Worm (Caenorhabditis elegans) whole organism, late embryonic: ENCODE measurements around the gene C16C10.13.

ENCODE experiments used
- C08G9.2 ChIP-seq: sonication (generic microtip); optimal IDR thresholded peaks from 2 replicates; lab custom pipeline; 2016; ENCODE audit warnings: mild to moderate bottlenecking, missing genetic modification characterization, moderate library complexity, missing compliant biosample characterization
- K02D7.2 ChIP-seq: sonication (generic microtip); optimal IDR thresholded peaks from 2 replicates; lab custom pipeline; 2017; ENCODE audit warnings: mild to moderate bottlenecking, missing genetic modification characterization, missing compliant biosample characterization
- T23F11.4 ChIP-seq: fragments of 200-800 bp; sonication (Bioruptor generic); optimal IDR thresholded peaks from 2 replicates; lab custom pipeline; 2018; ENCODE audit warnings: mild to moderate bottlenecking, missing genetic modification characterization, missing compliant biosample characterization
- ahr-1 ChIP-seq: sonication (generic microtip); optimal IDR thresholded peaks from 2 replicates; lab custom pipeline; 2016; ENCODE audit warnings: missing genetic modification characterization, missing compliant biosample characterization
- ama-1 ChIP-seq: fragments of 150-350 bp; optimal IDR thresholded peaks from 2 replicates; lab custom pipeline; 2014
- ceh-14 ChIP-seq: sonication (generic microtip); optimal IDR thresholded peaks from 2 replicates; lab custom pipeline; 2016; ENCODE audit warnings: missing genotype, missing genetic modification characterization, missing compliant biosample characterization
- ceh-18 ChIP-seq: sonication (generic microtip); optimal IDR thresholded peaks from 2 replicates; lab custom pipeline; 2016; ENCODE audit warnings: missing genetic modification characterization, missing compliant biosample characterization
- ceh-19 ChIP-seq: fragments of 200-800 bp; sonication (Bioruptor generic); optimal IDR thresholded peaks from 2 replicates; lab custom pipeline; 2018; ENCODE audit warnings: mild to moderate bottlenecking, missing genetic modification characterization, missing compliant biosample characterization
- ceh-2 ChIP-seq: sonication (generic microtip); optimal IDR thresholded peaks from 2 replicates; lab custom pipeline; 2016; ENCODE audit warnings: missing genotype, missing genetic modification characterization, missing compliant biosample characterization
- ceh-22 ChIP-seq: sonication (generic microtip); optimal IDR thresholded peaks from 2 replicates; lab custom pipeline; 2017; ENCODE audit warnings: missing biosample characterization, missing genetic modification characterization
- ceh-24 ChIP-seq: sonication (generic microtip); optimal IDR thresholded peaks from 2 replicates; lab custom pipeline; 2016; ENCODE audit warnings: mild to moderate bottlenecking, missing genetic modification characterization, missing compliant biosample characterization
- ceh-30 ChIP-seq: fragments of 150-350 bp; optimal IDR thresholded peaks from 2 replicates; lab custom pipeline; 2014; ENCODE audit warnings: missing biosample characterization, missing genetic modification characterization
- ceh-31 ChIP-seq: sonication (generic microtip); optimal IDR thresholded peaks from 2 replicates; lab custom pipeline; 2016; ENCODE audit warnings: missing genetic modification characterization, missing compliant biosample characterization
- ceh-34 ChIP-seq: sonication (generic microtip); optimal IDR thresholded peaks from 2 replicates; lab custom pipeline; 2016; ENCODE audit warnings: mild to moderate bottlenecking, missing genetic modification characterization, missing compliant biosample characterization
- ceh-48 ChIP-seq: sonication (generic microtip); optimal IDR thresholded peaks from 2 replicates; lab custom pipeline; 2016; ENCODE audit warnings: missing genetic modification characterization, inconsistent platforms, missing compliant biosample characterization
- ceh-6 ChIP-seq: fragments of 200-800 bp; sonication (Bioruptor generic); optimal IDR thresholded peaks from 2 replicates; lab custom pipeline; 2018; ENCODE audit warnings: mild to moderate bottlenecking, missing genetic modification characterization, missing compliant biosample characterization
- che-1 ChIP-seq: sonication (generic microtip); optimal IDR thresholded peaks from 2 replicates; lab custom pipeline; 2016; ENCODE audit warnings: mild to moderate bottlenecking, missing genetic modification characterization, missing compliant biosample characterization
- dmd-4 ChIP-seq: sonication (generic microtip); optimal IDR thresholded peaks from 2 replicates; lab custom pipeline; 2016; ENCODE audit warnings: borderline replicate concordance, missing genetic modification characterization, missing compliant biosample characterization
- dve-1 ChIP-seq: sonication (generic microtip); optimal IDR thresholded peaks from 2 replicates; lab custom pipeline; 2017; ENCODE audit warnings: antibody characterized with exemption, mild to moderate bottlenecking, missing genetic modification characterization, missing compliant biosample characterization
- elt-2 ChIP-seq: sonication (generic microtip); optimal IDR thresholded peaks from 2 replicates; lab custom pipeline; 2016; ENCODE audit warnings: missing genetic modification reagents, missing genetic modification characterization, missing compliant biosample characterization
- elt-4 ChIP-seq: sonication (generic microtip); optimal IDR thresholded peaks from 2 replicates; lab custom pipeline; 2016; ENCODE audit warnings: missing genetic modification characterization, missing compliant biosample characterization
- ets-4 ChIP-seq: sonication (generic microtip); optimal IDR thresholded peaks from 2 replicates; lab custom pipeline; 2016; ENCODE audit warnings: missing genetic modification characterization, missing compliant biosample characterization
- eyg-1 ChIP-seq: sonication (generic microtip); optimal IDR thresholded peaks from 2 replicates; lab custom pipeline; 2016; ENCODE audit warnings: missing genotype, missing genetic modification characterization, missing compliant biosample characterization
- fax-1 ChIP-seq: sonication (generic microtip); optimal IDR thresholded peaks from 2 replicates; lab custom pipeline; 2016; ENCODE audit warnings: missing genotype, missing genetic modification characterization, missing compliant biosample characterization
- fkh-10 ChIP-seq: fragments of 150-350 bp; optimal IDR thresholded peaks from 2 replicates; lab custom pipeline; 2014; ENCODE audit warnings: missing biosample characterization, missing genetic modification reagents, missing genetic modification characterization
- fkh-6 ChIP-seq: sonication (generic microtip); optimal IDR thresholded peaks from 2 replicates; lab custom pipeline; 2016; ENCODE audit warnings: missing genetic modification characterization, missing compliant biosample characterization
- gmeb-2 ChIP-seq: sonication (generic microtip); optimal IDR thresholded peaks from 2 replicates; lab custom pipeline; 2016; ENCODE audit warnings: missing genetic modification characterization, inconsistent platforms, missing compliant biosample characterization
- hlh-15 ChIP-seq: sonication (generic microtip); optimal IDR thresholded peaks from 2 replicates; lab custom pipeline; 2016; ENCODE audit warnings: missing genetic modification characterization, missing compliant biosample characterization
- hlh-30 ChIP-seq: sonication (generic microtip); optimal IDR thresholded peaks from 2 replicates; lab custom pipeline; 2017; ENCODE audit warnings: antibody characterized with exemption, missing genetic modification characterization, missing compliant biosample characterization; ENCODE audit not compliant: insufficient read depth
- hlh-6 ChIP-seq: sonication (generic microtip); optimal IDR thresholded peaks from 2 replicates; lab custom pipeline; 2016; ENCODE audit warnings: missing genotype, missing genetic modification characterization, missing compliant biosample characterization
- hlh-8 ChIP-seq: sonication (generic microtip); optimal IDR thresholded peaks from 2 replicates; lab custom pipeline; 2016; ENCODE audit warnings: missing genotype, missing genetic modification characterization, missing compliant biosample characterization
- lim-6 ChIP-seq: sonication (generic microtip); optimal IDR thresholded peaks from 2 replicates; lab custom pipeline; 2016; ENCODE audit warnings: missing genetic modification characterization, missing compliant biosample characterization
- mec-3 ChIP-seq: sonication (generic microtip); optimal IDR thresholded peaks from 2 replicates; lab custom pipeline; 2016; ENCODE audit warnings: borderline replicate concordance, missing genetic modification characterization, missing compliant biosample characterization
- nhr-11 ChIP-seq: fragments of 150-350 bp; optimal IDR thresholded peaks from 2 replicates; lab custom pipeline; 2014; ENCODE audit warnings: missing biosample characterization, missing genetic modification characterization
- npax-4 ChIP-seq: sonication (generic microtip); optimal IDR thresholded peaks from 2 replicates; lab custom pipeline; 2016; ENCODE audit warnings: missing genetic modification characterization, missing compliant biosample characterization
- odd-2 ChIP-seq: sonication (generic microtip); optimal IDR thresholded peaks from 2 replicates; lab custom pipeline; 2017; ENCODE audit warnings: antibody characterized with exemption, mild to moderate bottlenecking, missing genetic modification characterization, missing compliant biosample characterization
- pag-3 ChIP-seq: sonication (generic microtip); optimal IDR thresholded peaks from 2 replicates; lab custom pipeline; 2016; ENCODE audit warnings: missing compliant biosample characterization, missing genetic modification characterization, borderline replicate concordance
- pat-9 ChIP-seq: fragments of 200-800 bp; sonication (Bioruptor generic); optimal IDR thresholded peaks from 2 replicates; lab custom pipeline; 2018; ENCODE audit warnings: mild to moderate bottlenecking, missing genetic modification characterization, moderate library complexity, missing compliant biosample characterization
- pax-1 ChIP-seq: fragments of 150-350 bp; optimal IDR thresholded peaks from 2 replicates; lab custom pipeline; 2014; ENCODE audit warnings: missing biosample characterization, missing genetic modification characterization
- pha-4 ChIP-seq: fragments of 150-350 bp; optimal IDR thresholded peaks from 2 replicates; lab custom pipeline; 2018; ENCODE audit warnings: missing biosample characterization, missing genetic modification reagents, missing genetic modification characterization
- pqm-1 ChIP-seq: sonication (generic microtip); optimal IDR thresholded peaks from 2 replicates; lab custom pipeline; 2016; ENCODE audit warnings: missing genetic modification characterization, missing compliant biosample characterization
- pros-1 ChIP-seq: fragments of 150-350 bp; optimal IDR thresholded peaks from 2 replicates; lab custom pipeline; 2014; ENCODE audit warnings: missing biosample characterization, missing genetic modification reagents, missing genetic modification characterization
- ref-2 ChIP-seq: sonication (generic microtip); optimal IDR thresholded peaks from 2 replicates; lab custom pipeline; 2016; ENCODE audit warnings: missing genetic modification characterization, missing compliant biosample characterization
- rnt-1 ChIP-seq: sonication (generic microtip); optimal IDR thresholded peaks from 2 replicates; lab custom pipeline; 2016; ENCODE audit warnings: missing genetic modification characterization, missing compliant biosample characterization
- sdc-2 ChIP-seq: sonication (generic microtip); optimal IDR thresholded peaks from 2 replicates; lab custom pipeline; 2016; ENCODE audit warnings: missing genotype, missing genetic modification characterization, missing compliant biosample characterization
- sox-4 ChIP-seq: sonication (generic microtip); optimal IDR thresholded peaks from 2 replicates; lab custom pipeline; 2017; ENCODE audit warnings: mild to moderate bottlenecking, missing genetic modification characterization, inconsistent platforms, missing compliant biosample characterization
- syd-9 ChIP-seq: sonication (generic microtip); optimal IDR thresholded peaks from 2 replicates; lab custom pipeline; 2016; ENCODE audit warnings: mild to moderate bottlenecking, missing genetic modification characterization, moderate library complexity, missing compliant biosample characterization
- tbx-2 ChIP-seq: sonication (generic microtip); optimal IDR thresholded peaks from 2 replicates; lab custom pipeline; 2016; ENCODE audit warnings: missing genetic modification characterization, missing compliant biosample characterization
- ttx-3 ChIP-seq: sonication (generic microtip); optimal IDR thresholded peaks from 2 replicates; lab custom pipeline; 2016; ENCODE audit warnings: missing genetic modification reagents, missing genetic modification characterization, missing compliant biosample characterization
- unc-86 ChIP-seq: sonication (generic microtip); optimal IDR thresholded peaks from 2 replicates; lab custom pipeline; 2016; ENCODE audit warnings: missing genetic modification characterization, missing compliant biosample characterization
- zip-5 ChIP-seq: sonication (generic microtip); optimal IDR thresholded peaks from 2 replicates; lab custom pipeline; 2016; ENCODE audit warnings: missing genetic modification characterization, missing compliant biosample characterization
- ztf-16 ChIP-seq: sonication (generic microtip); optimal IDR thresholded peaks from 2 replicates; lab custom pipeline; 2017; ENCODE audit warnings: missing genetic modification characterization, missing compliant biosample characterization

The C16C10.13 gene

DNA sequence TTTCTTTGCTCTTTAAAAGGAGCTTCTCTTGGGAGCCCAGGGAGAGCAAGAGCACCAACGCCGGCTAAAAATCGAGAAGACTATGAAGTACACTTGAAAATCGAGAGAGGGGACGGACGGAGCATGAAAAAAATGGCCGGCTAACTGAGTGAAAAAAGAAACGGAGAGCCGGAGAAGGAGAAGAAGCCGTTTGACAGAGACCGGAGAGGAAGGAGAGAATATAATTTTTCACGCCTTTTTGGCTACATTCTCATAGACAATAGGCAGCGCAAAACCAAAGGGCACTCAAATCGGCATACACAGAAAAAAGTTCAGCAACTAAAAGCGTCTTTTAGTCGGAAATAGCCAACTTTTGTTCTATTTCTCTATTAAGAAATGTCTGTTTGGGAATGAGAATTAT, 45.3 kb downstream of the C16C10.13 start:
- TF ChIP-seq unc-86 = no peak
- no peak for TF ChIP-seq ceh-31 (tag; lab: Kevin White, UChicago)
- TF ChIP-seq sox-4 (tag; lab: Kevin White, UChicago) = no peak
- TF ChIP-seq fkh-6 (tag; lab: Kevin White, UChicago) = no peak
- TF ChIP-seq syd-9 (tag; lab: Kevin White, UChicago) = no peak
- no peak for TF ChIP-seq ceh-14
- no peak for TF ChIP-seq che-1
- no peak for TF ChIP-seq elt-2 (tag; lab: Kevin White, UChicago)
- no peak for TF ChIP-seq ceh-24
- no peak for TF ChIP-seq hlh-8 (tag; lab: Kevin White, UChicago)
- TF ChIP-seq ceh-2 (tag; lab: Kevin White, UChicago) = no peak
- no peak for TF ChIP-seq gmeb-2 (tag; lab: Kevin White, UChicago)

DNA sequence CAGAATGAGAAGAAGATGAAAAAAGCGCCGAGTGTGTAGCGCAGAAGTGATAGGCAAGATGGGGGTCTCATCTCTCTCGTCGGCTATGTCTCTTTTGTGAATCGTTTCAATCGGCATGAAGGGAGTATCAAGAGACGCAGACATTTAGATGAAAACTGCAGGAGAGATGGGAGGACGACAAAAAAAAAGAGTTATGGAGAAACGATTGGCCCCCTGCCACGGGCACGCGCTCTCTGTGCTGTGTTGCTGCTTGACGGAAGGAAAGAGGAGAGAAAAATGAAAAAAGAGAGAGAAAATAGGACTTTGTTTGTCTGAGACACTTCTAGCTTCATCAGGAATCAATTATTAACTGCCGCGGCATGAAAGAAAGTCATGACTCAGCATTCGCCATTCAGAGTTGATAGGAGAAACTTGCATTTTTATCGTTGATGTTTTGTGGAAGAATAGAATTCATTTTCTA, 47.5 kb downstream of the C16C10.13 start:
- TF ChIP-seq mec-3 (tag; lab: Kevin White, UChicago) = no peak
- peak; percentile 14 for TF ChIP-seq pat-9 (tag; lab: Kevin White, UChicago)
- no peak for TF ChIP-seq ztf-16 (tag; lab: Kevin White, UChicago)
- TF ChIP-seq tbx-2 = peak; percentile 78
- no peak for TF ChIP-seq dmd-4 (tag; lab: Kevin White, UChicago)
- TF ChIP-seq nhr-11 (tag; lab: Kevin White, UChicago) = no peak
- TF ChIP-seq ceh-48 = peak; percentile 25
- TF ChIP-seq eyg-1 = no peak
- TF ChIP-seq odd-2 (tag; lab: Kevin White, UChicago) = no peak
- TF ChIP-seq pha-4 (tag; lab: Kevin White, UChicago) = no peak
- no peak for TF ChIP-seq npax-4 (tag; lab: Kevin White, UChicago)
- TF ChIP-seq ceh-31 (tag; lab: Kevin White, UChicago) = peak; percentile 87
- TF ChIP-seq pax-1 = no peak
- peak; percentile 55 for TF ChIP-seq pqm-1 (tag; lab: Kevin White, UChicago)
- TF ChIP-seq ceh-34 (tag; lab: Kevin White, UChicago) = peak; percentile 72
- TF ChIP-seq ets-4 = peak; percentile 57
- TF ChIP-seq hlh-15 = no peak
- TF ChIP-seq syd-9 (tag; lab: Kevin White, UChicago) = peak; percentile 38
- no peak for TF ChIP-seq ama-1 (lab: Kevin White, UChicago)
- peak; percentile 36 for TF ChIP-seq hlh-8 (tag; lab: Kevin White, UChicago)
- peak; percentile 61 for TF ChIP-seq ref-2 (tag; lab: Kevin White, UChicago)
- peak; percentile 49 for TF ChIP-seq C08G9.2 (tag; lab: Kevin White, UChicago)
- peak; percentile 85 for TF ChIP-seq ceh-14
- TF ChIP-seq hlh-30 = peak; percentile 62
- TF ChIP-seq fax-1 (tag; lab: Kevin White, UChicago) = no peak
- TF ChIP-seq ahr-1 (tag; lab: Kevin White, UChicago) = no peak
- TF ChIP-seq rnt-1 (tag; lab: Kevin White, UChicago) = peak; percentile 66
- TF ChIP-seq che-1 = no peak
- peak; percentile 8 for TF ChIP-seq lim-6
- peak; percentile 29 for TF ChIP-seq dve-1 (tag; lab: Kevin White, UChicago)
- TF ChIP-seq pros-1 (tag; lab: Kevin White, UChicago) = peak; percentile 84
- TF ChIP-seq pag-3 (tag; lab: Kevin White, UChicago) = peak; percentile 21
- peak; percentile 60 for TF ChIP-seq elt-2 (tag; lab: Kevin White, UChicago)
- TF ChIP-seq sdc-2 (tag; lab: Kevin White, UChicago) = peak; percentile 32
- TF ChIP-seq ceh-30 = no peak
- peak; percentile 59 for TF ChIP-seq hlh-6
- TF ChIP-seq K02D7.2 = no peak
- TF ChIP-seq ceh-22 (tag; lab: Kevin White, UChicago) = no peak
- TF ChIP-seq ttx-3 = no peak
- TF ChIP-seq ceh-19 = peak; percentile 35
- TF ChIP-seq ceh-18 (tag; lab: Kevin White, UChicago) = peak; percentile 98
- TF ChIP-seq fkh-10 (GFP tag; lab: Kevin White, UChicago) = no peak
- no peak for TF ChIP-seq zip-5 (tag; lab: Kevin White, UChicago)
- TF ChIP-seq ceh-2 (tag; lab: Kevin White, UChicago) = peak; percentile 31
- TF ChIP-seq ceh-6 (GFP tag; lab: Kevin White, UChicago) = no peak
- no peak for TF ChIP-seq T23F11.4 (GFP tag; lab: Kevin White, UChicago)
- no peak for TF ChIP-seq elt-4 (tag; lab: Kevin White, UChicago)
